Fruit fly (Drosophila melanogaster) whole organism, wandering third instar larva: ENCODE data around the gene lgs.
A peak's percentile ranks its signal among the peaks of the same experiment; 100 is the strongest.

Experiments
- Abd-B ChIP-seq: fragments of >200 bp; optimal IDR thresholded peaks from 2 replicates; lab custom pipeline; 2017; ENCODE audit warnings: missing biosample characterization, missing genetic modification characterization
- CG32264 ChIP-seq: fragments of 200-800 bp; sonication (Bioruptor generic); optimal IDR thresholded peaks from 2 replicates; lab custom pipeline; 2016; ENCODE audit warnings: missing biosample characterization, missing genetic modification characterization
- CG9705 ChIP-seq: fragments of 200-800 bp; sonication (Bioruptor generic); optimal IDR thresholded peaks from 2 replicates; lab custom pipeline; 2018; ENCODE audit warnings: missing biosample characterization, mild to moderate bottlenecking, missing genetic modification characterization
- CrebA ChIP-seq: fragments of 200-800 bp; sonication (Bioruptor generic); optimal IDR thresholded peaks from 2 replicates; lab custom pipeline; 2016; ENCODE audit warnings: missing biosample characterization, mild to moderate bottlenecking, missing genetic modification characterization, borderline replicate concordance
- Dfd ChIP-seq: fragments of >200 bp; optimal IDR thresholded peaks from 2 replicates; lab custom pipeline; 2017; ENCODE audit warnings: missing biosample characterization, missing genetic modification characterization
- Dif ChIP-seq: fragments of 200-275, 200-300 bp; sonication (Bioruptor generic); optimal IDR thresholded peaks from 2 replicates; lab custom pipeline; 2018; ENCODE audit warnings: missing biosample characterization, missing genetic modification characterization; ENCODE audit not compliant: partially characterized antibody
- GATAd ChIP-seq: sonication (Bioruptor generic); optimal IDR thresholded peaks from 2 replicates; lab custom pipeline; 2016; ENCODE audit warnings: missing biosample characterization, missing genetic modification characterization
- HLH106 ChIP-seq: fragments of 200-800 bp; optimal IDR thresholded peaks from 3 replicates; lab custom pipeline; 2019; ENCODE audit warnings: missing biosample characterization, mild to moderate bottlenecking, missing genetic modification characterization, moderate library complexity
- Hnf4 ChIP-seq: fragments of 200-800 bp; sonication (Bioruptor generic); optimal IDR thresholded peaks from 2 replicates; lab custom pipeline; 2016; ENCODE audit warnings: missing biosample characterization, mild to moderate bottlenecking, missing genetic modification characterization
- Hr78 ChIP-seq: fragments of >200 bp; optimal IDR thresholded peaks from 2 replicates; lab custom pipeline; 2017; ENCODE audit warnings: missing biosample characterization, missing genetic modification characterization
- Hr83 ChIP-seq: fragments of 200-300 bp; sonication (Bioruptor generic); optimal IDR thresholded peaks from 2 replicates; lab custom pipeline; 2016; ENCODE audit warnings: missing biosample characterization, mild to moderate bottlenecking, missing genetic modification characterization, moderate library complexity; ENCODE audit not compliant: poor library complexity, severe bottlenecking
- Jra ChIP-seq: sonication (Bioruptor generic); optimal IDR thresholded peaks from 2 replicates; lab custom pipeline; 2016; ENCODE audit warnings: missing biosample characterization, missing genetic modification characterization
- Mio ChIP-seq: sonication (Bioruptor generic); optimal IDR thresholded peaks from 2 replicates; lab custom pipeline; 2016; ENCODE audit warnings: missing biosample characterization, missing genetic modification characterization
- Myc ChIP-seq: fragments of >200 bp; optimal IDR thresholded peaks from 2 replicates; lab custom pipeline; 2017
- N ChIP-seq: fragments of >200 bp; optimal IDR thresholded peaks from 2 replicates; lab custom pipeline; 2018; ENCODE audit warnings: missing biosample characterization, missing external identifiers, missing genetic modification characterization
- OdsH ChIP-seq: fragments of 200-800 bp; sonication (Bioruptor generic); optimal IDR thresholded peaks from 2 replicates; lab custom pipeline; 2016; ENCODE audit warnings: missing biosample characterization, mild to moderate bottlenecking, missing genetic modification characterization
- Rel ChIP-seq, 2 experiments: fragments of 200-800 bp; sonication (Bioruptor generic) in 1 of 2; optimal IDR thresholded peaks; 2 replicates in 1 of 2; 3 replicates in 1 of 2; lab custom pipeline; 2016 to 2019; ENCODE audit warnings: mild to moderate bottlenecking in 2 of 2, missing biosample characterization in 2 of 2, missing genetic modification characterization in 2 of 2, moderate library complexity in 1 of 2
- Sp1 ChIP-seq: fragments of 200-800 bp; sonication (Bioruptor generic); optimal IDR thresholded peaks from 3 replicates; lab custom pipeline; 2019; ENCODE audit warnings: missing biosample characterization, mild to moderate bottlenecking, missing genetic modification characterization, moderate library complexity
- Vsx2 ChIP-seq: fragments of 200-300, 225-300 bp; sonication (Bioruptor generic); optimal IDR thresholded peaks from 2 replicates; lab custom pipeline; 2018; ENCODE audit warnings: missing biosample characterization, missing genetic modification characterization; ENCODE audit not compliant: partially characterized antibody
- br ChIP-seq: fragments of 200-800 bp; sonication (Bioruptor generic); optimal IDR thresholded peaks from 2 replicates; lab custom pipeline; 2016; ENCODE audit warnings: missing biosample characterization, missing genetic modification characterization
- brk ChIP-seq: fragments of 200-800 bp; sonication (Bioruptor generic); optimal IDR thresholded peaks from 2 replicates; lab custom pipeline; 2016; ENCODE audit warnings: missing biosample characterization, mild to moderate bottlenecking, missing genetic modification characterization
- dl ChIP-seq, 2 experiments: fragments of 175-275, 200-275 bp in 1 of 2; fragments of 200-275 bp in 1 of 2; sonication (Bioruptor generic); optimal IDR thresholded peaks; lab custom pipeline; 2018; ENCODE audit warnings: mild to moderate bottlenecking in 2 of 2, missing biosample characterization in 2 of 2, missing genetic modification characterization in 2 of 2, moderate library complexity in 2 of 2; ENCODE audit not compliant: partially characterized antibody in 2 of 2, insufficient read depth in 1 of 2
- dmrt93B ChIP-seq: fragments of 200-800 bp; sonication (Bioruptor generic); optimal IDR thresholded peaks from 2 replicates; lab custom pipeline; 2018; ENCODE audit warnings: missing biosample characterization, mild to moderate bottlenecking, missing genetic modification characterization
- dsf ChIP-seq: sonication (Bioruptor generic); optimal IDR thresholded peaks from 2 replicates; lab custom pipeline; 2016; ENCODE audit warnings: missing biosample characterization, missing genetic modification characterization, borderline replicate concordance
- ey ChIP-seq: fragments of 200-800 bp; sonication (Bioruptor generic); optimal IDR thresholded peaks from 2 replicates; lab custom pipeline; 2016; ENCODE audit warnings: missing biosample characterization, missing genetic modification characterization
- foxo ChIP-seq, 2 experiments: fragments of 200-800 bp; sonication (Bioruptor generic); optimal IDR thresholded peaks; 2 replicates in 1 of 2; 3 replicates in 1 of 2; lab custom pipeline; 2016 to 2017; ENCODE audit warnings: missing biosample characterization in 2 of 2, missing genetic modification characterization in 2 of 2
- fru ChIP-seq: fragments of 200-800 bp; sonication (Bioruptor generic); optimal IDR thresholded peaks from 3 replicates; lab custom pipeline; 2016; ENCODE audit warnings: missing biosample characterization, mild to moderate bottlenecking, missing genetic modification characterization
- h ChIP-seq: fragments of 200-800 bp; sonication (Bioruptor generic); optimal IDR thresholded peaks from 3 replicates; lab custom pipeline; 2016; ENCODE audit warnings: missing biosample characterization, mild to moderate bottlenecking, missing genetic modification characterization
- jim ChIP-seq: fragments of 175-275, 200-325 bp; sonication (Bioruptor generic); optimal IDR thresholded peaks from 2 replicates; lab custom pipeline; 2016; ENCODE audit warnings: missing biosample characterization, mild to moderate bottlenecking, missing genetic modification characterization
- lola ChIP-seq: fragments of >200 bp; optimal IDR thresholded peaks from 2 replicates; lab custom pipeline; 2017; ENCODE audit warnings: missing biosample characterization, missing genetic modification characterization
- pan ChIP-seq: fragments of >200 bp; optimal IDR thresholded peaks from 2 replicates; lab custom pipeline; 2017
- psq ChIP-seq: fragments of 200-800 bp; sonication (Bioruptor generic); optimal IDR thresholded peaks from 3 replicates; lab custom pipeline; 2017; ENCODE audit warnings: missing biosample characterization, mild to moderate bottlenecking, missing genetic modification characterization, moderate library complexity
- rgr ChIP-seq: fragments of 200-800 bp; sonication (Bioruptor generic); optimal IDR thresholded peaks from 3 replicates; lab custom pipeline; 2016; ENCODE audit warnings: missing biosample characterization, mild to moderate bottlenecking, missing genetic modification characterization
- sage ChIP-seq: fragments of 200-800 bp; sonication (Bioruptor generic); optimal IDR thresholded peaks from 2 replicates; lab custom pipeline; 2016; ENCODE audit warnings: missing biosample characterization, mild to moderate bottlenecking, missing genetic modification characterization
- sv ChIP-seq: fragments of 200-800 bp; sonication (Bioruptor generic); optimal IDR thresholded peaks from 3 replicates; lab custom pipeline; 2016; ENCODE audit warnings: missing biosample characterization, missing genetic modification characterization
- tai ChIP-seq: sonication (Bioruptor generic); optimal IDR thresholded peaks from 2 replicates; lab custom pipeline; 2016; ENCODE audit warnings: missing biosample characterization, missing genetic modification characterization
- usp ChIP-seq: fragments of >200 bp; optimal IDR thresholded peaks from 2 replicates; lab custom pipeline; 2017; ENCODE audit warnings: missing biosample characterization, missing genetic modification characterization
- woc ChIP-seq: sonication (Bioruptor generic); optimal IDR thresholded peaks from 2 replicates; lab custom pipeline; 2016; ENCODE audit warnings: missing biosample characterization, mild to moderate bottlenecking, missing genetic modification characterization

lgs gene

dm6 chr4:489561-489881 is 45.8 kb upstream of the lgs start:
- TF ChIP-seq h = no peak
- no peak for TF ChIP-seq Hr78
- TF ChIP-seq psq (GFP tag; lab: Kevin White, UChicago) = no peak
- TF ChIP-seq pan = no peak
- no peak for TF ChIP-seq jim
- TF ChIP-seq brk (GFP tag; lab: Kevin White, UChicago) = no peak
- TF ChIP-seq Dfd (GFP tag; lab: Kevin White, UChicago) = no peak

DNA sequence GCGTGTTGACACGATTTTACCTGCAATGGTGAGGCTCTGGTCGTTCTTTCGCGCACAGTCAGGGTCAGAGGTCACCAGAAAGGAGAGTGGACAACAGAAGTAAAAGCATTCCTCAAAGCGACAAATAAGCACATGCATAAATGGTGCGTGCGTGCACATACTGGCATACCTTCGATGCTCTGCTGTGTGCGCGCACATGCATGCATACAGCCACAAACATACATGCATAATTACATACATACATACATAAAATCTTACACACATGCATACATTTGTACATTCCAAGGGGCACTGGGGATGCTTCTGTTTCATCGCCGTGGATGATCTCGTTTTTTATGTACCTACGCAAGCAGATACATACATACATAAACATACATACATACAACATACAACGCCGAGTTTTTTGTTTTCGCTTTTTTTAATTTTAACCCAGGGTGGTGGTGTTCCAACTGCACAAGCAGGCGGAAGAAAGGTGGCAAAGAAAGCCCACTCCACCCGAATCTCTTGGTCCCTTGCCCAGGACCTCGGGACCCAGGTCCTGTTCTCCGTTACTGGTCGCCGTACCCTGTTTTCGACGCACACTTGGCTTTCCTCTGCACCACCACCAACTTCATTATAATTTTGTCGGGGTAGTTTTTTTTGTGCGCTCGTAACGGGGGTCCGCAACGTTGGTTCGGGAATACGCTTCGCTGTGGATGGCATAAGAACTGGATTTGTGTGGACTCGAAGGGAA is 45.3 kb upstream of the lgs start, which contains the start of gene Asator:
Asator (minus strand) TSS at position 167 of the 733 bp plus-strand sequence.
- TF ChIP-seq Hnf4 (GFP tag; lab: Kevin White, UChicago) (no peak), woc (peak; percentile 79), HLH106 (peak; percentile 63), Vsx2 (GFP tag; lab: Kevin White, UChicago) (no peak), Mio (GFP tag; lab: Kevin White, UChicago) (no peak), dsf (GFP tag; lab: Kevin White, UChicago) (no peak), Myc (lab: Kevin White, UChicago) (no peak), Abd-B (GFP tag; lab: Kevin White, UChicago) (no peak), tai (GFP tag; lab: Kevin White, UChicago) (no peak), Hr83 (peak; percentile 4), sage (GFP tag; lab: Kevin White, UChicago) (no peak), h (peak; percentile 76), CG9705 (GFP tag; lab: Kevin White, UChicago) (no peak), ey (GFP tag; lab: Kevin White, UChicago) (peak; percentile 70), pan (no peak), usp (GFP tag; lab: Kevin White, UChicago) (no peak), CrebA (no peak), sv (GFP tag; lab: Kevin White, UChicago) (no peak), dl (GFP tag; optimal IDR thresholded peaks at IDR 0.05; lab: Kevin White, UChicago; ENCODE audit: insufficient read depth in 1 of 2, partially characterized antibody in 2 of 2) (no peak), brk (GFP tag; lab: Kevin White, UChicago) (no peak), jim (no peak), Sp1 (peak; percentile 60), foxo (GFP tag; optimal IDR thresholded peaks at IDR 0.05; lab: Kevin White, UChicago) (peak in 1 of 2 experiments; percentile 76), dmrt93B (GFP tag; lab: Kevin White, UChicago) (peak; percentile 18), Rel (GFP tag; optimal IDR thresholded peaks at IDR 0.05; lab: Kevin White, UChicago) (peak; percentile 14), Rel (tag; optimal IDR thresholded peaks at IDR 0.05; lab: Kevin White, UChicago) (no peak), lola (GFP tag; lab: Kevin White, UChicago) (no peak), Dif (GFP tag; lab: Kevin White, UChicago) (no peak), N (no peak), fru (peak; percentile 77), rgr (GFP tag; lab: Kevin White, UChicago) (peak; percentile 65), Jra (GFP tag; lab: Kevin White, UChicago) (no peak), br (peak; percentile 69), CG32264 (GFP tag; lab: Kevin White, UChicago) (peak; percentile 12), OdsH (GFP tag; lab: Kevin White, UChicago) (peak; percentile 67), GATAd (GFP tag; lab: Kevin White, UChicago) (no peak), psq (GFP tag; lab: Kevin White, UChicago) (peak; percentile 38), Dfd (GFP tag; lab: Kevin White, UChicago) (no peak), Hr78 (no peak)

DNA sequence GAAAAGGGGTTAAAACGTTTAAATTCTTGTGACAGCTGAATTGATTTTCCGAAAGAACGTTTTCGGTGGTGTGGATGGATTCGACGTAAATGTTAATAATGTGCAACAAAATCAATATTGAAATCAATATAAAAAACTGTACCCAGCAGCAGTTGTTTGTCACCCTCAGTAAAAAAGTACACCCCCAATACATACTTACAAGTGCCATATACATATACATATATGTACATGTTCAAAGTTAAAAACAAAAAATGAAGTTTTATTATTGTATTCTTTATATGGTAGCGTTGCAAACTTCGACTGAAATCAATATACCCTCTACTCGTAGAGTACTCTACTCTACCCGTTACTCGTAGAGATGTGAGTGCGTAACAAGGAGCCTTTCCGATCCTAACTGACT is 43.8 kb upstream of the lgs start:
- TF ChIP-seq Hr83 (no peak), Jra (GFP tag; lab: Kevin White, UChicago) (no peak), foxo (GFP tag; optimal IDR thresholded peaks at IDR 0.05; lab: Kevin White, UChicago) (no peak), Mio (GFP tag; lab: Kevin White, UChicago) (no peak)
- TF ChIP-seq, all 38 proteins: peak for 0
